Fruit fly (Drosophila melanogaster) whole organism, larva: Measurements from ENCODE around the gene Cbl.
A peak's percentile ranks its signal among the peaks of the same experiment; 100 is the strongest.

Experiments
- noc ChIP-seq: fragments of 200-800 bp; sonication (Bioruptor generic); optimal IDR thresholded peaks from 3 replicates; lab custom pipeline; 2019; ENCODE audit warnings: missing biosample characterization, mild to moderate bottlenecking, missing genetic modification characterization, moderate library complexity

The Cbl gene

DNA sequence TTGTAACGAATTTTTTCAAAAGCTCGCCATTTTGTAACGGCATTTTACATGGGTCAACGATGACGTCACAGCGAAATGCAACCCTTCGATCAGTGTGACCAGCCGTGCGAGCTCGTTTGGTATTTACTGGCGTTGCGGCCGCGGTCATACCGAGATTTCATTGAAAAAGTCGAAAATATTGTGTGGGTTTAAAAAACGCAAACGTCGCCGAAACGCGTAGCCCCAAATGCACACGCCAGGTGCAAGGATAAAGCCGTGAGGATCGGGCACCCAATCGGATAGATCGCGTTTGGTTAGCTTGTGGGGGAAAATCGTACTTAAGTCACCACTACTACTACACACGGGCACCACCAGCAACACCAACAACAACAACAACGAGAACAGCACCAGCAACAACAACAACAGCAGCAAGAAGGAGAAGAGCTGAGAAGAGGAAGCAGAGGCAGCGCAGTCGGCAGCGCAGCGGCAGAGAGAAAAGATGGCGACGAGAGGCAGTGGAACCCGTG is at the start of gene Cbl:
Gene Cbl (plus strand): TSS at position 124 of the 506 bp plus-strand sequence.
- TF ChIP-seq noc (tag; lab: Kevin White, UChicago): no peak

DNA sequence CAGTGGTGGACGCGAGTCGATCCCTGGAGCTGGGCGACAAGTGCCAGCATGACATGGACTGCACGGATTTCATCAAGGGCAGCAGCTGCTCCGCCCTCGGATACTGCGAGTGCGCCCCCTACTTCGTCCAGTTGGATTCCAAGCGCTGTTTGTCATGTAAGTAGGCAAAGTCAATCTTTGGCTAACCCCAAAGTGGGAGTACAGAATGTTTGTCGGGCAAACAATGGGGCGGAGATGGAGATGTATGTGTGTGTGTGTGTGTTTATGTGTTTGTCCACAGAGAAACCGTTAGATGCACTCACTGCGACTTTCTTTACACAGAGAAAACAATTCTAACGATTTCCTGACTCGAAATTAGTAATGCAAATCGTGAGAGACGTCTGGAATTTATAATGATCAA is 45.6 kb upstream of the Cbl start:
- TF ChIP-seq noc (tag; lab: Kevin White, UChicago): no peak

DNA sequence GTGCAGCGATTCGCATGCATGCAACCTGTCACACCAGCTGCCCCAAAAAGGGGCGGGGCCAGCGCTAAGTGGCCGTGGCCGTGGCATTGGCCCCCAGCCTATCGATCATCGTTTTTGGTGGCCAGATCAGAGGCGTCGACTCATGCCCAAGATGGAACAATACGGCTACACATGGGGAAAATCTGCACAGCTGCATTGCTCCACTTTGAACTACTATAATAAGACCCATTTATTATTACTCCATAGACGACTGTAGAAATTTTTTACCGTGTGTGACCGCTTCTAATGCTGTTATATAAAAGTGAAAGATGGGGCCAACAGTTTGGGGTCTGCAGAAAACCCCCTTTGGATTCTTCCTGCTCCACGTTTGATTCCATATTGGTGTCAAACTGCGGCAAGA is 40.8 kb upstream of the Cbl start:
- TF ChIP-seq noc (tag; lab: Kevin White, UChicago): no peak

DNA sequence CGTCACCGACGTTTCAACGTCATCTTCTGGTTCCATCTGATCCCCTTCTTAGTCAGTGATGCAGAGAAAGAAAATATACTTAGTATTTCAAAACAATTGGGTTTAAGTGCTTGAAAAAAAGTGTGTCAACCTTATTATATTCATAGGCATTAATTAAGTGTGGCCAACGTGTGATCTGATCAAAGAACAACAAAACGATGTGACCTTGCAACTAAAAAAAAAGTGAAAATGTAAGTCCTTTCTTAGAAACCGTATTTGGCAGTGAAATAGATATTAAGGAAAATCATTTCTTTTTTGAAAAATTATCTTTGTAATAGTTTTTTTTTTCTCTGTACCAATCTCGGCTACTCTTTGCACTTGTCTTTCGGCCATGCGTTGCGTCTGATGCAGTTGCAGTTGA is 39.7 kb upstream of the Cbl start:
- TF ChIP-seq noc (tag; lab: Kevin White, UChicago): no peak

DNA sequence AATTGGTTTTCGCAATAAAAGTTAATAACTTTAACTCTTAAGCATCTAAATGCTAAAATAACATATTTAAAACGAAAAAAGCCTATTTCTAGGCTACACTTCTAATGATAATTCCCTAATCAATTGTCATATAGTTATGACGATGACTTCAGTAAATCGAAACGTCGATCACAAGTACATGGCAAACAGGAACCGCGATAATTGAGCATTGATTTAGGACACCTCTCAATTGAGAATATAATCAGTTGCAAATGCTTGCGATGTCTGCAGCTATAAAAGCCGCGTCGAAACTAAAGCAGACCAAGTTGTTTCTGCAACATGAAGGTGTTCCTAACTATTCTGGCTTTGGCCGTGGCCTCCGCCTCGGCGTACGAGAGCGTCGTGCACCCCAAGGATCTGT is 33.5 kb upstream of the Cbl start, which contains the start of gene Jon66Ci:
Gene Jon66Ci (plus strand): TSS at position 301 of the 400 bp plus-strand sequence.
- TF ChIP-seq noc (tag; lab: Kevin White, UChicago): peak; percentile 33

DNA sequence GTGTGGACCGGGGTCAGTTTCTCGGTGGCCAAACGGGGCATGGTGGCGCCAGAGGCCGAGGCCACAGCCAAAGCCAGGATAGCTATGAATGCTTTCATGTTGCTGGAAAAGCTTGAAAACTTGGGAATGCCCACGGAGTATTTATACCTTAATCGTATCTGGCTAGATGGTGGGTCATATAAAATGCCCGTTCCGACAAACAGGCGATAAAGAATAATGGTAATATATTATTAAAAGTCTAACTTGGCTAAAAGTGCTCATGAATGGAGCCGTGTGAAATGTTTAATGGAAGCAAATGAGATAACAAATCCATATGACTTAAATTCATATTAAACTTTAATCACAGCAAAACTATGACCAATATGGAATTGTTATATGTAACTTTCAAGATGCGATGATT is 31.2 kb upstream of the Cbl start, which contains the start of gene Jon66Cii:
Gene Jon66Cii (minus strand): TSS at position 101 of the 400 bp plus-strand sequence.
- no peak for TF ChIP-seq noc (tag; lab: Kevin White, UChicago)

DNA sequence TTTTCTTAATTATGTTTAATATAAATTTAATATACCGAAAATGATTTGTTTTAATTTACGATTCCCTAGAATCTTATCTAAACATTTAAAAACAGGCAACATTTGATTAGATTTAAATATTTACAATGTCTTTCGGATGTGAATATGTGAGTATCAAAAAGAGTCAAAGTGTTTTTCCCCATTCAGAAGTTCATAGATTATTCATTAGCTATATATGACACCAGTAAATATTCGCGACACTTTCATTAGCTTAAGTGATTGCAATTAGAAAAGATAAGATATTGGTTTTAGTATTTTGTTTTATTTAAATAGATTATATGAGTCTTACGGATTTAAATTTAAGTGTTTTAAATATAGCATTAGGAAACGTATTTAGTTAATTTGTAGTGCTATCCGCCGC is 30.6 kb upstream of the Cbl start:
- TF ChIP-seq noc (tag; lab: Kevin White, UChicago): peak; percentile 81

DNA sequence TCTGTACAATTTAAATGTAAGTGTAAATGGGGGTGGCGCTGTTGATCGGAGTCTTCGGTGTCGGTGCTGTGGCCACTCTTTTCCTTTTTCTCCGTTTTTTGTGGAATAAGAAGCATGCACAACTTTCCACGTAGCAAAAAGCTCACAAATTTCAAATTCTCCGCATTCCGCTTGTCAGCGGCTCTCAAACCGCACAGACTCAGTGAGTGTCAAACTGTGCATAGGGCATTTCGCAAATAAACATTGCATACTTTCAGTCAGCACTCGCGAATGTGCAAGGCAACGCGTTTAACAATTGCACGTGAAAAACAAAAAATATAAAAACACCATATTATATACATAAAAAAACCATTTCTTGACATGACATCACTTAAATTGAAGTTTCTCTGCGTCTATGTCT is 29.8 kb upstream of the Cbl start:
- TF ChIP-seq noc (tag; lab: Kevin White, UChicago): no peak

DNA sequence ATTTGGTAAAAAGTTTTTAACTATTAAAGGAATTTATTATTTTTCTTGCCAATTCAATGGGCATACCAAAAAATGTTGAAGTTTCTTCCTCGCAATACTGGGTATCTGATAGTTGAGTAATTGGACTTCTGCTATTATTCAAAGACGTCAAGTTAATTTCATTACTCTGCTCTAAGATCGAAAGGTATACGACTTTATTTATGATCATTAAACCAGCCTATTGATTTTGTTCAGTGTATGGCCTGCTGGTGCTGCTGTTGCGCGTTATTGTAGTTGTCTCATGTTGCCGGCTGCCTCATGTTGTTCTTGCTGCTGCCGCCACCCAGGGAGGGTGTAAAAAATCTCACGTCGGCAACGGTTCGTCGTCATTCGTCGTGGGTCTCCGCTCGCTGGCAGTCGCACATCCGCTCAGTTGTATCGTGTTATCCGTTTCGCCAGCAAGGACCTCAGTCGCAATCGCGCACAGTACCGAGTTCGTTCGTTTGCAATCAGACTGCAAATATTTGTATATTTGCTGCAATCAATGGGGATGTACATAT is 29.1 kb upstream of the Cbl start, which contains the start of gene CG7120:
Gene CG7120 (plus strand): TSS at position 371 of the 539 bp plus-strand sequence.
- no peak for TF ChIP-seq noc (tag; lab: Kevin White, UChicago)

DNA sequence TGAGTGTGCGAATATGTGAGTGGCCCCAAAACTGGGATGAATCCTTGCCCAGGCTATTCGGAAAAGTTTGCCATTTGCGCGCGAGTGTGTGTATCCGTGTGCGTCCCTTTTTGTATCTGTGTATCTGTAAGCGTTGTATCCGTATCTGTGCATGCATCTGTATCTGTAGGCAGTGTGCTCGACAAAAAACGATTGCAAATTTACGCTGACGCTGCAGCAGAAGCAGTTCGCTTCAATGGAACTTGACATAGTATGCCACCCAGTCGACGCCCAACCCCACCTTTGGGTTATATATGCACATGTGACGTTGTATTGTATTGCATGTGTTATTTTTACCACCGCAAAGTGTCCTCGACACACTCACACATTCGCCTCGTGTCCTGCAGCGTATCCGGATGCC is 28.6 kb upstream of the Cbl start:
- TF ChIP-seq noc (tag; lab: Kevin White, UChicago): no peak

DNA sequence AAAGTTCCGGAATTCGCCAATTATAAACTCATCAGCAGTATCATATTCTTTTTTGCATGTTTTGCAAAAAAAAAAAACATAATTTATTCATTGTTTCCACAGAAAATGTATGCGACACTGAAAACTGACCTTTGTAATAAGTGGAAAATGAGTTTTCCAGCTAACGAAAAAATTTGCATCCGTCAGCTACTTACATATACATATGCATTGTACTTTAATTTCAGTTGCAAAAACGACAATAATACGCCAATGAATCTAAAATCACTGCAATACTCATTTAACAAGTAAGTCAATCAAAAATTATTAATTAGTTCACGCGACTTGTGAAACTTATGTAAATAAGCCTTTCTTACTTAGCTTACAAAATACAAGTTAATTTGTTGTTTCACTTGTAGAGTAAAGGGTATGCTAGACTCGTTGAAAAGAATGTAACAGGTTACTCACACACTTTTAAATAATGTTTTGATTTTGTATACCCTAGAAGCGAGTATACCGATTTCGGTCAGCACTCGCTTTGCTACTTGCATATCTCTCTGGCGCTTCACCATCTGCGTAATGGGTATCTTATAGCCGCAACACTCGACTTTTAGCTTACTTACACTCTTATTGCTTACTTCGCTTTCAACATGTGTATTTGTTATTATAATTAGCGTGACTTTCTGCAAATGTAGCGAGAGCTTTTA is 25.9 kb upstream of the Cbl start:
- no peak for TF ChIP-seq noc (tag; lab: Kevin White, UChicago)

DNA sequence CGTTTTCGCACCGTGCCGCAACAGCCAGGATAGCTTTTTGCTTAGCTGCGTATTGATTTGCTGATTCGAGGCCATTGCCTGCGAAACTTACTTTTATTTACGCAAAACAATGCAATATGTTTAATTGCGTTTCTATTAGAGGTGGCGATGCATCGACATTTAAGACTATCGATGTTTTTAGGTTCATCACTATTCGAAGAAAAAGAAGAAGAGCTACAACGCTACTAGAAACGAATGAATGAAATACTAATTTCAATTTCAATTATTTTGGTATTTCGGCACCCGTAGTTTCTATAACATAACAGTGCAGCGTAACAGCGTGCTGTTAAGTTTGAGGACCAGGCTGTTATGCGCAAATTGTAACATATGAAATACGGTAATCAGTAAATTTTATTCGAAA is 19.6 kb upstream of the Cbl start, which contains the start of the genes Tpt, mkg-p and CG13667:
Gene Tpt (minus strand): TSS at position 155 of the 400 bp plus-strand sequence.
Gene mkg-p (minus strand): TSS at position 155 of the 400 bp plus-strand sequence.
Gene CG13667 (plus strand): TSS at position 332 of the 400 bp plus-strand sequence.
- TF ChIP-seq noc (tag; lab: Kevin White, UChicago): no peak

DNA sequence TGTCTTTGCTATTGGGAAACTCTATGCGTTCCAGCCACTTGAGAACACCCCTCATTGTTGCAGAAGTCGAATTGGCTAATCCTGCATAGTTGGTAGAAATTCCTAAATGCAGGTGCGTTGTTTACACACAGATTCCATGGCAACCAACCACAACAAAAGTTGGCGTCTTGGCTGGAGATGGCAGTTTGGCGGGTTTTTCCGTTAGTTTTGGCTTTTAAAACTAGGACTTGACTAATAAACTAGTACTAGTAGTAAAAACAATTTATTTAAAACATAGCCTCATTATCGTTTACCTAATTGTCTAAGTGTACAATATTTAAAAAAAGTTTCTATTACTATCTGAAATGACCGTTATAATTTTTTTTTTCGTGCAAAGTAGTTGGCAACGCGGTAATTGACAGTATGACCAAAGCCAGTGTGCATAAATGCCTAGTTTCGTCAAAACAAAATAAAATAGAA is 13.3 kb upstream of the Cbl start, which contains the start of gene Exo70:
Gene Exo70 (plus strand): TSS at position 413 of the 459 bp plus-strand sequence.
- TF ChIP-seq noc (tag; lab: Kevin White, UChicago): no peak

DNA sequence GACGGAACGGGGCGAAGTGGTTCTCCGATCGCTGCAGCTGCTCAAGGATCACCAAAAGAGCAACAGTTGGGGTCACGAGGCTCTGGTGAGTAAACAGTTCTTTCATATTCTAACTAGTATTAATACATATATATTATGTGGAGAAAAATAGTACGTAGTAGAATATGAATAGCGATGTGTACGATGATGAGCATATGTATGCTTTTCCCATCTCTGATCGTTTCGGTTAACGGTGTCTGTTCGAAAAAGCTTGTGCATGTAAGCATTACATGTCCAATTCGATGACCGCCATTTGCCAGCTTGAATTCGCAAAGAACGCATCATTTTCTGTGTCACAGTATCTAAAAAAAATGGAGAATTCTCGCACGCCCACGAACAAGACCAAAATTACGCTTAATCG is 12.0 kb upstream of the Cbl start, which contains the start of the genes Oseg1 and mtrm:
Gene Oseg1 (minus strand): TSS at position 101 of the 400 bp plus-strand sequence.
Gene mtrm (plus strand): TSS at position 288 of the 400 bp plus-strand sequence.
- no peak for TF ChIP-seq noc (tag; lab: Kevin White, UChicago)

DNA sequence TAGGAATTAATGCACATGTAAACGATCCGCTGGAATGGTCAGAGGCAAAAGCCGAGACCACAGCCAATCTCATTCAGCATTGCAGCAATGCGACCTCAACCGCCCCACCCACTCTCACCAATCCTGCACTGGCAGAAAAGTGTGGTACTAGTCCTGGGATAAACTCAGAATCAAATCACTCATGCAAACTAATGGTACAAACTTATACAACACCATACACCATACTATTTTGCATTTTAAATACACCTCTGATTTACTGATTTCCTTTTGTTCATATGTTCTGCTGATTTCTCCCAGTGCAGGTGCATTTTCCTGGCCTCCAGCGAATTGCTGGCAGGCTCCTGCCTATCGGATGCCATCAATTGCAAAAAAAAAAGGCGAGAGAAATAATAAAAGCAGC is 5.8 kb upstream of the Cbl start:
- TF ChIP-seq noc (tag; lab: Kevin White, UChicago): no peak

DNA sequence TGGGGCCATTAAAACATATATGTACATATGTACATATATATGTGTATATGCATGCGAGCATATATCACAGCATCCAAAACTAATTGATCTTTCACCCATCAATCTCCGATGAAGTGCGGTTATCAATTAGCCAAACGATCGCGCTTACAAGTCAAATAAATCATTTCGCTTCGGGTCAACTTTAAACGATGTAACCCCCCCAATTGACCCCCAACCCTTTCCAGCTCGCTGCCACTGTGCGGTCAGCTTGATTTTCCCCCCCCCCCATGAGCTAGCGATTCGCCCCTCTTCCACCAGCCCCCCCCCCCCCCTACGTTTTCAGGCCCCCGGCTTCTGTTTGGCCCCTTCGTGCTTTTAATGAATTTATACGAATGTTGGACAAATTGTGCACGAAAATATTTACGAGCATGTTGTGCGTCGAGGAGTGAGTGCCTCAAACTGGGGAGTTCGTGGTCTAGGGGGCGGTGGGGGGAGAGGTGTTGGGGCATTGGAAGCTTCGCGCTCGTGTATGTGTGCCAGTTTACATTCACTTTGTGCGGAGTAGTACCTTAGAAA is 5.1 kb upstream of the Cbl start:
- no peak for TF ChIP-seq noc (tag; lab: Kevin White, UChicago)
